Fruit fly (Drosophila melanogaster) whole organism, embryonic: ENCODE data around the gene CG12880.
A peak's percentile ranks its signal among the peaks of the same experiment; 100 is the strongest.

Experiments
- B-H1 ChIP-seq: fragments of 200-800 bp; sonication (Bioruptor generic); IDR thresholded peaks from 3 replicates; pipeline ENCODE4 v1.3.6; 2022; ENCODE audit warnings: missing biosample characterization, missing genetic modification characterization
- Bteb2 ChIP-seq: fragments of 200-800 bp; sonication (Bioruptor generic); optimal IDR thresholded peaks from 2 replicates; lab custom pipeline; 2016; ENCODE audit warnings: missing biosample characterization, missing genetic modification characterization
- CG11695 ChIP-seq: fragments of 200-800 bp; sonication (Bioruptor generic); IDR thresholded peaks from 3 replicates; pipeline ENCODE4 v1.3.6; 2022; ENCODE audit warnings: missing biosample characterization, missing genetic modification characterization
- CG14050 ChIP-seq: fragments of 200-800 bp; sonication (Bioruptor generic); IDR thresholded peaks from 3 replicates; pipeline ENCODE4 v1.3.6; 2022; ENCODE audit warnings: missing biosample characterization, missing genetic modification characterization
- CG14860 ChIP-seq: fragments of 200-800 bp; sonication (Bioruptor generic); IDR thresholded peaks from 3 replicates; pipeline ENCODE4 v1.3.6; 2022; ENCODE audit warnings: missing biosample characterization, missing genetic modification characterization; ENCODE audit not compliant: partially characterized antibody
- CG17612 ChIP-seq: fragments of 200-800 bp; sonication (Bioruptor generic); IDR thresholded peaks from 2 replicates; pipeline ENCODE4 v1.3.6; 2022; ENCODE audit warnings: missing biosample characterization, missing genetic modification characterization
- CG18262 ChIP-seq: fragments of 200-800 bp; optimal IDR thresholded peaks from 3 replicates; lab custom pipeline; 2019; ENCODE audit warnings: missing biosample characterization, mild to moderate bottlenecking, missing genetic modification characterization, moderate library complexity
- CG18599 ChIP-seq: fragments of 200-800 bp; sonication (Bioruptor generic); optimal IDR thresholded peaks from 3 replicates; lab custom pipeline; 2017; ENCODE audit warnings: missing biosample characterization, missing genetic modification characterization, mild to moderate bottlenecking, moderate library complexity, missing genetic modification reagents
- CG2678 ChIP-seq: fragments of 200-800 bp; sonication (Bioruptor generic); optimal IDR thresholded peaks from 3 replicates; lab custom pipeline; 2019; ENCODE audit warnings: missing biosample characterization, mild to moderate bottlenecking, missing genetic modification characterization, moderate library complexity
- CG31365 ChIP-seq: fragments of 200-800 bp; sonication (Bioruptor generic); optimal IDR thresholded peaks from 2 replicates; lab custom pipeline; 2018; ENCODE audit warnings: missing biosample characterization, mild to moderate bottlenecking, missing genetic modification characterization
- CG8290 ChIP-seq, 3 experiments: fragments of 200-800 bp; sonication (Bioruptor generic); optimal IDR thresholded peaks; 2 replicates each; lab custom pipeline; 2016 to 2019; ENCODE audit warnings: missing biosample characterization in 3 of 3, missing genetic modification characterization in 3 of 3, mild to moderate bottlenecking in 2 of 3, moderate library complexity in 1 of 3
- CG8478 ChIP-seq: fragments of >200 bp; optimal IDR thresholded peaks from 2 replicates; lab custom pipeline; 2018
- CG9932 ChIP-seq: fragments of 200-800 bp; sonication (Bioruptor generic); IDR thresholded peaks from 2 replicates; pipeline ENCODE4 v1.3.6; 2022; ENCODE audit warnings: missing biosample characterization, missing genetic modification characterization
- Chrac-16 ChIP-seq: fragments of 200-800 bp; sonication (Bioruptor generic); optimal IDR thresholded peaks from 3 replicates; lab custom pipeline; 2016; ENCODE audit warnings: missing biosample characterization, missing genetic modification characterization
- CoRest ChIP-seq: fragments of 200-800 bp; sonication (Bioruptor generic); optimal IDR thresholded peaks from 3 replicates; lab custom pipeline; 2018; ENCODE audit warnings: missing biosample characterization, mild to moderate bottlenecking, missing genetic modification characterization, moderate library complexity
- D19A ChIP-seq: fragments of 200-800 bp; optimal IDR thresholded peaks from 3 replicates; lab custom pipeline; 2019; ENCODE audit warnings: missing biosample characterization, mild to moderate bottlenecking, missing genetic modification characterization, moderate library complexity
- Eip74EF ChIP-seq, 2 experiments: fragments of 200-800 bp in 1 of 2; fragments of >200 bp in 1 of 2; sonication (Bioruptor generic) in 1 of 2; optimal IDR thresholded peaks; 2 replicates each; lab custom pipeline; 2017 to 2019; ENCODE audit warnings: missing biosample characterization in 2 of 2, missing genetic modification characterization in 2 of 2, mild to moderate bottlenecking in 1 of 2, moderate library complexity in 1 of 2
- Elba2 ChIP-seq: fragments of 200-800 bp; sonication (Bioruptor generic); optimal IDR thresholded peaks from 3 replicates; lab custom pipeline; 2016; ENCODE audit warnings: missing biosample characterization, missing genetic modification characterization
- H15 ChIP-seq: fragments of 200-800 bp; sonication (Bioruptor generic); IDR thresholded peaks from 3 replicates; pipeline ENCODE4 v1.3.6; 2022; ENCODE audit warnings: missing biosample characterization, missing genetic modification characterization
- HHEX ChIP-seq: fragments of 200-800 bp; sonication (Bioruptor generic); optimal IDR thresholded peaks from 3 replicates; lab custom pipeline; 2017; ENCODE audit warnings: missing biosample characterization, mild to moderate bottlenecking, missing genetic modification characterization, missing genetic modification reagents
- Hmr ChIP-seq: fragments of 200-800 bp; sonication (Bioruptor generic); optimal IDR thresholded peaks from 3 replicates; lab custom pipeline; 2017; ENCODE audit warnings: mild to moderate bottlenecking, missing biosample characterization, missing genetic modification reagents, missing genetic modification characterization
- Hr51 ChIP-seq, 2 experiments: fragments of 200-800 bp; sonication (Bioruptor generic); optimal IDR thresholded peaks; 2 replicates in 1 of 2; 3 replicates in 1 of 2; lab custom pipeline; 2016 to 2018; ENCODE audit warnings: missing biosample characterization in 2 of 2, missing genetic modification characterization in 2 of 2, mild to moderate bottlenecking in 1 of 2, moderate library complexity in 1 of 2
- Meics ChIP-seq: fragments of 200-800 bp; sonication (Bioruptor generic); optimal IDR thresholded peaks from 2 replicates; lab custom pipeline; 2017; ENCODE audit warnings: missing biosample characterization, mild to moderate bottlenecking, missing genetic modification characterization
- NfI ChIP-seq: fragments of 200-800 bp; sonication (Bioruptor generic); optimal IDR thresholded peaks from 3 replicates; lab custom pipeline; 2018; ENCODE audit warnings: missing biosample characterization, mild to moderate bottlenecking, missing genetic modification characterization, moderate library complexity
- Opbp ChIP-seq: fragments of 200-800 bp; sonication (Bioruptor generic); IDR thresholded peaks from 3 replicates; pipeline ENCODE4 v1.3.6; 2022; ENCODE audit warnings: missing biosample characterization, missing genetic modification characterization; ENCODE audit not compliant: partially characterized antibody
- Poxn ChIP-seq: fragments of 200-800 bp; sonication (Bioruptor generic); IDR thresholded peaks from 2 replicates; pipeline ENCODE4 v1.3.6; 2022; ENCODE audit warnings: missing biosample characterization, missing genetic modification characterization
- Ptx1 ChIP-seq: fragments of 200-800 bp; sonication (Bioruptor generic); IDR thresholded peaks from 2 replicates; pipeline ENCODE4 v1.3.6; 2022; ENCODE audit warnings: missing biosample characterization, missing genetic modification characterization
- Ravus ChIP-seq: fragments of 200-800 bp; sonication (Bioruptor generic); IDR thresholded peaks from 2 replicates; pipeline ENCODE4 v1.3.6; 2022; ENCODE audit warnings: missing biosample characterization, missing genetic modification characterization
- Six4 ChIP-seq: fragments of 200-800 bp; sonication (Bioruptor generic); optimal IDR thresholded peaks from 2 replicates; lab custom pipeline; 2016; ENCODE audit warnings: missing biosample characterization, missing genetic modification characterization
- Sox102F ChIP-seq: fragments of 200-800 bp; sonication (Bioruptor generic); optimal IDR thresholded peaks from 2 replicates; lab custom pipeline; 2018; ENCODE audit warnings: missing biosample characterization, mild to moderate bottlenecking, missing genetic modification characterization, moderate library complexity
- Usf ChIP-seq: fragments of 200-800 bp; sonication (Bioruptor generic); optimal IDR thresholded peaks from 2 replicates; lab custom pipeline; 2017; ENCODE audit warnings: missing genotype, missing biosample characterization, missing genetic modification characterization
- az2 ChIP-seq: fragments of 200-800 bp; sonication (Bioruptor generic); optimal IDR thresholded peaks from 3 replicates; lab custom pipeline; 2016; ENCODE audit warnings: missing biosample characterization, missing genetic modification characterization
- bbx ChIP-seq: fragments of 200-800 bp; sonication (Bioruptor generic); IDR thresholded peaks from 2 replicates; pipeline ENCODE4 v1.3.6; 2022; ENCODE audit warnings: missing biosample characterization, missing genetic modification characterization; ENCODE audit not compliant: partially characterized antibody
- bowl ChIP-seq: fragments of 200-800 bp; sonication (Bioruptor generic); IDR thresholded peaks from 2 replicates; pipeline ENCODE4 v1.3.6; 2022; ENCODE audit warnings: missing biosample characterization, missing genetic modification characterization
- cg ChIP-seq: fragments of 200-800 bp; sonication (Bioruptor generic); optimal IDR thresholded peaks from 3 replicates; lab custom pipeline; 2019; ENCODE audit warnings: missing biosample characterization, mild to moderate bottlenecking, missing genetic modification characterization, moderate library complexity
- exex ChIP-seq: fragments of 200-800 bp; sonication (Bioruptor generic); optimal IDR thresholded peaks from 4 replicates; lab custom pipeline; 2018; ENCODE audit warnings: missing biosample characterization, mild to moderate bottlenecking, missing genetic modification characterization, moderate library complexity
- fd3F ChIP-seq: fragments of 200-800 bp; sonication (Bioruptor generic); optimal IDR thresholded peaks from 2 replicates; lab custom pipeline; 2018; ENCODE audit warnings: missing biosample characterization, mild to moderate bottlenecking, missing genetic modification characterization, moderate library complexity
- ind ChIP-seq: fragments of 200-800 bp; sonication (Bioruptor generic); optimal IDR thresholded peaks from 3 replicates; lab custom pipeline; 2016; ENCODE audit warnings: missing biosample characterization, missing genetic modification characterization
- jing ChIP-seq: fragments of 200-800 bp; sonication (Bioruptor generic); optimal IDR thresholded peaks from 2 replicates; lab custom pipeline; 2018; ENCODE audit warnings: missing biosample characterization, mild to moderate bottlenecking, missing genetic modification characterization
- mld ChIP-seq: fragments of 200-800 bp; sonication (Bioruptor generic); IDR thresholded peaks from 3 replicates; pipeline ENCODE4 v1.3.6; 2022; ENCODE audit warnings: missing biosample characterization, missing genetic modification characterization; ENCODE audit not compliant: partially characterized antibody
- nerfin-2 ChIP-seq: fragments of 200-800 bp; sonication (Bioruptor generic); IDR thresholded peaks from 2 replicates; pipeline ENCODE4 v1.3.6; 2022; ENCODE audit warnings: missing biosample characterization, missing genetic modification characterization; ENCODE audit not compliant: partially characterized antibody
- onecut ChIP-seq: fragments of 200-800 bp; sonication (Bioruptor generic); IDR thresholded peaks from 2 replicates; pipeline ENCODE4 v1.3.6; 2022; ENCODE audit warnings: missing biosample characterization, missing genetic modification characterization
- org-1 ChIP-seq: fragments of 200-800 bp; sonication (Bioruptor generic); optimal IDR thresholded peaks from 2 replicates; lab custom pipeline; 2017; ENCODE audit warnings: missing biosample characterization, missing genetic modification characterization
- prd ChIP-seq, 3 experiments: fragments of >200 bp in 2 of 3; fragments of 200-800 bp in 1 of 3; sonication (Bioruptor generic) in 1 of 3; optimal IDR thresholded peaks in 2 of 3; IDR thresholded peaks in 1 of 3; 2 replicates in 2 of 3; 3 replicates in 1 of 3; pipeline versions ENCODE4 v1.3.6 to Lab custom; 2017 to 2022; ENCODE audit warnings: missing biosample characterization in 1 of 3, missing genetic modification characterization in 1 of 3
- scrt ChIP-seq: fragments of 200-800 bp; sonication (Bioruptor generic); optimal IDR thresholded peaks from 2 replicates; lab custom pipeline; 2018; ENCODE audit warnings: missing biosample characterization, mild to moderate bottlenecking, missing genetic modification characterization, moderate library complexity
- seq ChIP-seq: fragments of 200-800 bp; sonication (Bioruptor generic); IDR thresholded peaks from 2 replicates; pipeline ENCODE4 v1.3.6; 2022; ENCODE audit warnings: missing biosample characterization, missing genetic modification characterization
- sqz ChIP-seq: fragments of 200-800 bp; sonication (Bioruptor generic); optimal IDR thresholded peaks from 3 replicates; lab custom pipeline; 2018; ENCODE audit warnings: missing biosample characterization, mild to moderate bottlenecking, missing genetic modification characterization

Gene CG12880

DNA sequence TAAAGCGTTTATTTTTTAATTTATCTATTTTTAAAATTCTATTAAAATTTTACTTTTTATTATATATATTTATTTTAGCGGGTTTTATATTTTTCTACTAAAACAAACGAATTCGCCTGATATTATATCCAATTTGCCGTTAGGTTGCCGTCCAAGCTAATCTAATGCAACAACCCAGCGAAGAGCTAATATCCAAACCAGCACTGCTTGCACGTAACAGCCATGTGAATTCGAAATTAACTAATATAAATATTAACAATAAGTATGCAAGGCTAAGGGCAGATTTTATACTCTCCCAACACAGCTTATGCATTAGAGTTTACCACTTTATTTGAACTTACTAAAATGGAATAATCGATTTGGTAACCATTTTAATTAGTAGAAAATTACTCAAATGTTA is 34.1 kb upstream of the CG12880 start (continued):
- TF ChIP-seq CG31365 (tag; lab: Kevin White, UChicago), result peak; percentile 95
- no peak for TF ChIP-seq Usf (GFP tag; lab: Kevin White, UChicago)
- TF ChIP-seq Ravus (GFP tag; lab: Robert Waterston, UW), result no peak
- TF ChIP-seq CG8478 (lab: Kevin White, UChicago), result peak; percentile 59
- peak; percentile 9 for TF ChIP-seq Elba2 (GFP tag; lab: Kevin White, UChicago)
- TF ChIP-seq Chrac-16 (GFP tag; lab: Kevin White, UChicago), result no peak
- no peak for TF ChIP-seq prd (optimal IDR thresholded peaks at IDR 0.05; lab: Kevin White, UChicago)
- no peak for TF ChIP-seq prd (GFP tag; IDR thresholded peaks at IDR 0.05; lab: Robert Waterston, UW)
- no peak for TF ChIP-seq Hr51 (GFP tag; optimal IDR thresholded peaks at IDR 0.05; lab: Kevin White, UChicago)
- TF ChIP-seq cg, result no peak
- no peak for TF ChIP-seq CG8290 (GFP tag; optimal IDR thresholded peaks at IDR 0.05; lab: Kevin White, UChicago)
- TF ChIP-seq CG8290 (tag; optimal IDR thresholded peaks at IDR 0.05; lab: Kevin White, UChicago), result peak in 1 of 2 experiments; percentile 67
- no peak for TF ChIP-seq bowl (GFP tag; lab: Robert Waterston, UW)
- no peak for TF ChIP-seq sqz
- no peak for TF ChIP-seq NfI
- TF ChIP-seq Six4 (GFP tag; lab: Kevin White, UChicago), result no peak

DNA sequence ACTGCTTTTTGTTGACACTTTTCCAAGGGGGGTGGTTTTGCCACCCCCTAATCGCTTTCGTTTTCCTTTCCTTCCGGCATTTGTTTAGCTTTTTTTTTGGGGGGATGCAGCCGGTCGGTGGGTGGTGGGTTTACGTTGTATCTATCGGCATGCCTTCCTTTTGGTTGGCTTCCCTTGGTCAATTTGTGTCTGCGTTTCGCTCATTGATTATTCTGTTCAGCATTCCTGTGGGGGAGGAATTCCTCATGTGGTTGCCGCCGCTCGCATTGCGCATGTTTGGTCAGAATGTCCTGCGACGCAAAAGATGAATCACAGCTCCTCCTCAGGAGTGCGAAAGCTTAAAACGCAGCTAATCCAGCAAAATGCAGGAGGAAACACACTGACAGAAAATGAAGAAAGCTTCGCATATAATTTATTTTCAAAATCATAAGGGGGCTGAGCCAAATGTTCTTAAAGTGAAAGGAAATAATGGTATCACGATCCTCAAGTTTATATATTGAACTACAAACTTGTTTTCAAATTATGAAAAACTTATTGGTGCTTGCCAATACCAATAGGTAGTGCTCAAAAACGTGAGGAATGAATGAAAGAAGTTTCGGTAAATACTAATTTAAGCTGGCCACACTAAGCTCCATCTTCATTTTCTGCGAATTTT is 33.5 kb upstream of the CG12880 start, which contains the start of gene RpS10a:
RpS10a (plus strand) TSS at position 605 of the 655 bp plus-strand sequence.
- no peak for TF ChIP-seq CG2678 (tag; lab: Kevin White, UChicago)
- TF ChIP-seq exex (tag; lab: Kevin White, UChicago), result no peak
- TF ChIP-seq D19A (tag; lab: Kevin White, UChicago), result no peak
- TF ChIP-seq CG18599 (GFP tag; lab: Kevin White, UChicago), result peak; percentile 19
- peak; percentile 57; the same call in 2 of the 3 replicates for TF ChIP-seq Opbp (GFP tag; lab: Robert Waterston, UW)
- no peak for TF ChIP-seq H15
- TF ChIP-seq org-1 (GFP tag; lab: Kevin White, UChicago), result no peak
- TF ChIP-seq seq (GFP tag; lab: Robert Waterston, UW), result peak; percentile 53; the same call in 1 of the 2 replicates
- peak; percentile 47; the same call in 1 of the 3 replicates for TF ChIP-seq mld (GFP tag; lab: Robert Waterston, UW)
- TF ChIP-seq jing (GFP tag; lab: Kevin White, UChicago), result no peak
- TF ChIP-seq Bteb2 (GFP tag; lab: Kevin White, UChicago), result no peak
- 0 out of 3 replicates have a peak, but pooled peaks have one; percentile 27 for TF ChIP-seq CG14860
- TF ChIP-seq onecut, result peak; percentile 91
- TF ChIP-seq CG17612 (GFP tag; lab: Robert Waterston, UW), result no peak
- 0 out of 2 replicates have a peak, but pooled peaks have one; percentile 5 for TF ChIP-seq CG9932 (GFP tag; lab: Robert Waterston, UW)
- no peak for TF ChIP-seq Eip74EF (GFP tag; optimal IDR thresholded peaks at IDR 0.05; lab: Kevin White, UChicago)
- TF ChIP-seq Meics (GFP tag; lab: Kevin White, UChicago), result peak; percentile 26
- TF ChIP-seq scrt, result peak; percentile 18
- TF ChIP-seq CG11695, result no peak
- no peak for TF ChIP-seq CoRest (tag; lab: Kevin White, UChicago)
- TF ChIP-seq Ravus (GFP tag; lab: Robert Waterston, UW), result no peak
- no peak for TF ChIP-seq ind
- no peak for TF ChIP-seq Ptx1 (GFP tag; lab: Robert Waterston, UW)
- no peak for TF ChIP-seq CG18262 (tag; lab: Kevin White, UChicago)
- no peak for TF ChIP-seq B-H1
- TF ChIP-seq Hmr (GFP tag; lab: Kevin White, UChicago), result peak; percentile 10
- TF ChIP-seq bbx (GFP tag; lab: Robert Waterston, UW), result peak; percentile 87
- TF ChIP-seq az2 (GFP tag; lab: Kevin White, UChicago), result no peak
- TF ChIP-seq fd3F (GFP tag; lab: Kevin White, UChicago), result no peak
- peak; percentile 45 for TF ChIP-seq sqz
- no peak for TF ChIP-seq Sox102F (GFP tag; lab: Kevin White, UChicago)
- TF ChIP-seq nerfin-2 (GFP tag; lab: Robert Waterston, UW), result 0 out of 2 replicates have a peak, but pooled peaks have one; percentile 25
- TF ChIP-seq Poxn (GFP tag; lab: Robert Waterston, UW), result no peak
- no peak for TF ChIP-seq CG14050
- no peak for TF ChIP-seq HHEX (GFP tag; lab: Kevin White, UChicago)
